Worm (Caenorhabditis elegans): Measurements from ENCODE around the gene str-144.
A peak's percentile ranks its signal among the peaks of the same experiment; 100 is the strongest.

DNA sequence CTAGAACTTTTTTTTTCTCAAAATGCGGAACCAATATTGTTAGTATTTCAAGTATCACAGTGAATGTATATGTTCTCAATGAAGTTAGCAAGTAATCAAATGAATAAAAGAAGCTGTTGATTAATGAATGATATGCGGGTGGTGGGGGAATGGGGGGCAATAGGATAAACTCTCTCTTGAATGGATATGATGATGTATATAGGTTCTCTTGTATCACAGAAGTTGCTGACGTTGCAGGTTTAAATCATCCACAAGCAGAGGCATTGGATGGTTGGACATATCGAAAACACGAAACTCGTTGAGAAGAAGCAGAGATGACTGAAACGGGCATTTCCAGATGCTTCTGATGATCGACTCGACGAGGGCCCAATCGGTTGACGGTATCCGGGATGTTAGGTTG, 32.3 kb downstream of the str-144 start:
- TF ChIP-seq hmbx-1 (tag; optimal IDR thresholded peaks at IDR 0.05) (no peak), F13C5.2 (tag; optimal IDR thresholded peaks at IDR 0.05) (no peak), ama-1 (optimal IDR thresholded peaks at IDR 0.05) (peak; percentile 57), ceh-36 (tag; optimal IDR thresholded peaks at IDR 0.05) (no peak)

Measured in whole organism, early embryonic.